Fruit fly (Drosophila melanogaster): ENCODE data around the gene trp.

trp gene

dm6 chr3R:29935756-29936155 lies 15.7 kb upstream of the trp start, which contains the start of the genes eIF2Balpha and Vps13B (continued):
- TF ChIP-seq Nf-YC (tag; optimal IDR thresholded peaks at IDR 0.05) (no peak), Hey (tag; optimal IDR thresholded peaks at IDR 0.05) (no peak), D19B (GFP tag; optimal IDR thresholded peaks at IDR 0.05) (no peak), HLH54F (GFP tag; optimal IDR thresholded peaks at IDR 0.05) (no peak), Mad (GFP tag; optimal IDR thresholded peaks at IDR 0.05) (no peak), tna (GFP tag; IDR thresholded peaks at IDR 0.05; ENCODE audit: partially characterized antibody) (peak; percentile 91), CG10209 (GFP tag; optimal IDR thresholded peaks at IDR 0.05) (no peak), CG3065 (GFP tag; optimal IDR thresholded peaks at IDR 0.05) (no peak), ems (GFP tag; optimal IDR thresholded peaks at IDR 0.05) (no peak), CG12942 (GFP tag; optimal IDR thresholded peaks at IDR 0.05) (no peak), Lpt (GFP tag; optimal IDR thresholded peaks at IDR 0.05) (no peak), E2f2 (GFP tag; IDR thresholded peaks at IDR 0.05) (0 out of 2 replicates have a peak, but pooled peaks have one; percentile 22), CG12744 (GFP tag; optimal IDR thresholded peaks at IDR 0.05) (no peak)

dm6 chr3R:29933007-29933464 lies 12.9 kb upstream of the trp start, which contains the start of the genes Cog7, CG42557 and CG42558:
Gene Cog7, minus strand, starts transcription at chr3R:29933057.
Gene CG42557, plus strand, starts transcription at chr3R:29933287.
Gene CG42558, plus strand, starts transcription at chr3R:29933287.
- TF ChIP-seq row (GFP tag; IDR thresholded peaks at IDR 0.05) (peak; percentile 92), repo (GFP tag; optimal IDR thresholded peaks at IDR 0.05) (no peak), nmo (GFP tag; optimal IDR thresholded peaks at IDR 0.05) (peak; percentile 8), cwo (GFP tag; optimal IDR thresholded peaks at IDR 0.05) (no peak), knrl (GFP tag; IDR thresholded peaks at IDR 0.05; ENCODE audit: partially characterized antibody) (peak; percentile 24; the same call in 1 of the 3 replicates), Hr3 (GFP tag; optimal IDR thresholded peaks at IDR 0.05) (no peak), CG2116 (GFP tag; optimal IDR thresholded peaks at IDR 0.05) (peak; percentile 3), Sin3A (optimal IDR thresholded peaks at IDR 0.05) (peak; percentile 74), btn (GFP tag; optimal IDR thresholded peaks at IDR 0.05) (no peak), BEAF-32 (GFP tag; optimal IDR thresholded peaks at IDR 0.05) (peak; percentile 22), CoRest (tag; optimal IDR thresholded peaks at IDR 0.05) (peak; percentile 2), CG13775 (GFP tag; optimal IDR thresholded peaks at IDR 0.05) (peak; percentile 100), ATbp (GFP tag; optimal IDR thresholded peaks at IDR 0.05) (no peak), CG4617 (GFP tag; optimal IDR thresholded peaks at IDR 0.05; ENCODE audit: borderline replicate concordance) (peak; percentile 48), CG2889 (GFP tag; IDR thresholded peaks at IDR 0.05) (no peak), CG10431 (GFP tag; optimal IDR thresholded peaks at IDR 0.05) (no peak), pzg (GFP tag; optimal IDR thresholded peaks at IDR 0.05) (peak; percentile 33), CG9797 (GFP tag; optimal IDR thresholded peaks at IDR 0.05) (peak; percentile 70), crp (GFP tag; optimal IDR thresholded peaks at IDR 0.05) (peak in 1 of 2 experiments; percentile 14), CG30020 (tag; optimal IDR thresholded peaks at IDR 0.05) (peak; percentile 49), MBD-R2 (GFP tag; IDR thresholded peaks at IDR 0.05) (peak; percentile 83), Dref (GFP tag; IDR thresholded peaks at IDR 0.05) (peak; percentile 40), CG13287 (GFP tag; IDR thresholded peaks at IDR 0.05; ENCODE audit: partially characterized antibody) (peak; percentile 57; the same call in 1 of the 2 replicates), YL-1 (GFP tag; optimal IDR thresholded peaks at IDR 0.05) (peak; percentile 69), MESR4 (GFP tag; optimal IDR thresholded peaks at IDR 0.05) (peak; percentile 28), gfzf (GFP tag; optimal IDR thresholded peaks at IDR 0.05) (peak; percentile 82)
